Worm (Caenorhabditis elegans) whole organism, late embryonic: ENCODE measurements around the gene F10C2.3.
"Not testable (repeated sequence)": the region's sequence is repeated elsewhere in the genome, so short reads cannot be mapped to it uniquely, and the experiment has no call there.

ENCODE experiments used
- Y22D7AL.16 ChIP-seq: sonication (generic microtip); optimal IDR thresholded peaks from 2 replicates; lab custom pipeline; 2016; ENCODE audit warnings: missing genetic modification characterization, missing compliant biosample characterization
- ceh-45 ChIP-seq: fragments of 200-800 bp; sonication (Bioruptor generic); IDR thresholded peaks from 2 replicates; pipeline ENCODE4 v1.3.6; 2022; ENCODE audit warnings: missing genetic modification reagents, missing genetic modification characterization, missing compliant biosample characterization
- ceh-6 ChIP-seq: fragments of 200-800 bp; sonication (Bioruptor generic); optimal IDR thresholded peaks from 2 replicates; lab custom pipeline; 2018; ENCODE audit warnings: mild to moderate bottlenecking, missing genetic modification characterization, missing compliant biosample characterization
- che-1 ChIP-seq: sonication (generic microtip); optimal IDR thresholded peaks from 2 replicates; lab custom pipeline; 2016; ENCODE audit warnings: mild to moderate bottlenecking, missing genetic modification characterization, missing compliant biosample characterization
- dmd-4 ChIP-seq: sonication (generic microtip); optimal IDR thresholded peaks from 2 replicates; lab custom pipeline; 2016; ENCODE audit warnings: borderline replicate concordance, missing genetic modification characterization, missing compliant biosample characterization
- pag-3 ChIP-seq: sonication (generic microtip); optimal IDR thresholded peaks from 2 replicates; lab custom pipeline; 2016; ENCODE audit warnings: missing compliant biosample characterization, missing genetic modification characterization, borderline replicate concordance
- pat-9 ChIP-seq: fragments of 200-800 bp; sonication (Bioruptor generic); optimal IDR thresholded peaks from 2 replicates; lab custom pipeline; 2018; ENCODE audit warnings: mild to moderate bottlenecking, missing genetic modification characterization, moderate library complexity, missing compliant biosample characterization
- pha-4 ChIP-seq: fragments of 150-350 bp; optimal IDR thresholded peaks from 2 replicates; lab custom pipeline; 2018; ENCODE audit warnings: missing biosample characterization, missing genetic modification reagents, missing genetic modification characterization
- ttx-3 ChIP-seq: sonication (generic microtip); optimal IDR thresholded peaks from 2 replicates; lab custom pipeline; 2016; ENCODE audit warnings: missing genetic modification reagents, missing genetic modification characterization, missing compliant biosample characterization

DNA sequence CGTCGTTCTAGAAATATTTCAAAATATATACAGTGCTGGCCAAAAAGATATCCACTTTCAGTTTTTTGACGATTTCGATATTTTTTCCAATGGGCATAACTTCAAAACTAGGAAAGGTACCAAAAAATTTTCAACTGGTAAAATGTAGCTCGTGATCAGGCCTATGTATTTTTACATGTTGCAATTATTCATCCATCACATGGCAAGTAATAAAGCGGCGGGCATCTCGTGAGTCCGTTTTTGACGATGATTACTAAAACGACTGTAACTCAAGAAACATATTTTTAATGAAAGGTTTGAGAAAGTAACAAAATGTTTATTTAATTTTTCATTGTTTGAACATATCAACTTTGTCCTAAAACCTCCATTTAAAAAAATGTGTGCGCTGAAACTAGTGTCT is at the start of gene F10C2.3:
- TF ChIP-seq pha-4 (tag; lab: Kevin White, UChicago); pag-3 (tag; lab: Kevin White, UChicago); pat-9 (tag; lab: Kevin White, UChicago); dmd-4 (tag; lab: Kevin White, UChicago); ceh-6 (GFP tag; lab: Kevin White, UChicago); Y22D7AL.16 (tag; lab: Kevin White, UChicago); che-1; ttx-3 (tag; lab: Kevin White, UChicago); ceh-45 (GFP tag; lab: Robert Waterston, UW): not testable (repeated sequence)
